Worm (Caenorhabditis elegans) whole organism, dauer: Measurements from ENCODE around the gene cut-4.
"Not testable (repeated sequence)": the region's sequence is repeated elsewhere in the genome, so short reads cannot be mapped to it uniquely, and the experiment has no call there.

Experiments
- unc-62 ChIP-seq: sonication (generic microtip); optimal IDR thresholded peaks from 2 replicates; lab custom pipeline; 2017; ENCODE audit warnings: missing biosample characterization, missing genetic modification reagents, missing genetic modification characterization

cut-4 gene

ce11 chrII:10442846-10443245 lies 6.9 kb downstream of the cut-4 start, which contains the start of gene ZK673.1:
TSS of gene ZK673.1 (plus strand) at chrII:10443146.
- TF ChIP-seq unc-62: not testable (repeated sequence)

- TF ChIP-seq unc-62: no peak
Measured at ce11 chrII:10443898-10444297, 8.0 kb downstream of the cut-4 start.

- no peak for TF ChIP-seq unc-62
Measured at ce11 chrII:10444971-10445707, 9.2 kb downstream of the cut-4 start.

DNA sequence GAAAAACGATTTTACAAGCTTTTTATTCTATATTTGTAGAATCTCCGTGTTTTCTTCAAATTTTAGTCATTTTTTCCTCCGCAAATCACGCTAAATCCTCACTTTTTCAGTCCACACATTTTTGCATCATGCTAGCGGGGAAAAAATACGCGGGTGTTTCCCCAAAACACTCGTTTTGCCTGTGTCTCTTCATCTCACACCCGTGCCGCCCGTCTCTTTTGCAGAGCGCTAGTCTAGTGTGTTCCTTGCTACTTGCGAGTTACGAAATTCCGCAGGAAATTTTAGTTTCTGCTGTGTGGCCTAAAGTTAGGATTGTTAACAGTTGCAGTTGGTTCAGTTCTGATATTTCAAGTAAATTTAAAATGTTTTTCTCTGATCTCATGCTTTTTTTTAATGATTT lies 9.8 kb downstream of the cut-4 start:
- no peak for TF ChIP-seq unc-62

DNA sequence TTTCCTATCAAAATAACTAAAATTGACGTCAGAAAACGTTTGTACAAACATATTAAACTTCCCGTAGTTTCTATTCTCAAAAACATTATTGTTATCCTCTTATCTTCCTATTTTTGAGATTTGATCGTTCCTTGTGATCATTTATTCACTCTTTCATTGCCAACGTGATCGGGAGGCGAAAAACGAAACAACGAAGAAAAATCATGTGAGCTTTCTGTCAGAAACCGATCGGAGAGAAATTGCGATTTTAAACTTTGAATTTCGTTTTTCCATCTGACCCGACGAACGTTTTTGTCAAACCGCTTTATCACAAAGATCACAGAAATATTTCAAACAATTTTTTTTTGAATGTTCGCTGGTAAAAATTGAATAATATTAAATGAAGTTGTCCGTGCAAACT lies 10.4 kb downstream of the cut-4 start:
- no peak for TF ChIP-seq unc-62

DNA sequence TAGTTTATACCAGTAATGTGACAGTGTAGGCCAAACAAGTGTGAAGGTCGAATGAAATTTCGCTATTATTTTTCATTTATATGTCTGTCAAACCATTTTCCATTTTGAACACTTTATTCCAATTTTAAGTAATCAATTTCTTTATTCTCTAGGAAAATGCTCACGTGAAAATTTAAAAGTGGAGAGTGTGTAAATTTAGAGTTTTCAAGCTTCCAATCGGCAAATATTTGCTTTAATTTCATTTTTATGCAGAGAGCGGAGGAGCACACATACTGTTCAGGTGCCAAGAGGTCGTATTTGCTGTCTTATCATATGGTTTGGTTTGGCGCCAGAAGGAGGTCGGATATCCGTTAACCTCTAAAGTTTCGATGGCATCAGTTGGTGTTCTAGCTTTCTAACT lies 10.9 kb downstream of the cut-4 start:
- TF ChIP-seq unc-62: no peak

DNA sequence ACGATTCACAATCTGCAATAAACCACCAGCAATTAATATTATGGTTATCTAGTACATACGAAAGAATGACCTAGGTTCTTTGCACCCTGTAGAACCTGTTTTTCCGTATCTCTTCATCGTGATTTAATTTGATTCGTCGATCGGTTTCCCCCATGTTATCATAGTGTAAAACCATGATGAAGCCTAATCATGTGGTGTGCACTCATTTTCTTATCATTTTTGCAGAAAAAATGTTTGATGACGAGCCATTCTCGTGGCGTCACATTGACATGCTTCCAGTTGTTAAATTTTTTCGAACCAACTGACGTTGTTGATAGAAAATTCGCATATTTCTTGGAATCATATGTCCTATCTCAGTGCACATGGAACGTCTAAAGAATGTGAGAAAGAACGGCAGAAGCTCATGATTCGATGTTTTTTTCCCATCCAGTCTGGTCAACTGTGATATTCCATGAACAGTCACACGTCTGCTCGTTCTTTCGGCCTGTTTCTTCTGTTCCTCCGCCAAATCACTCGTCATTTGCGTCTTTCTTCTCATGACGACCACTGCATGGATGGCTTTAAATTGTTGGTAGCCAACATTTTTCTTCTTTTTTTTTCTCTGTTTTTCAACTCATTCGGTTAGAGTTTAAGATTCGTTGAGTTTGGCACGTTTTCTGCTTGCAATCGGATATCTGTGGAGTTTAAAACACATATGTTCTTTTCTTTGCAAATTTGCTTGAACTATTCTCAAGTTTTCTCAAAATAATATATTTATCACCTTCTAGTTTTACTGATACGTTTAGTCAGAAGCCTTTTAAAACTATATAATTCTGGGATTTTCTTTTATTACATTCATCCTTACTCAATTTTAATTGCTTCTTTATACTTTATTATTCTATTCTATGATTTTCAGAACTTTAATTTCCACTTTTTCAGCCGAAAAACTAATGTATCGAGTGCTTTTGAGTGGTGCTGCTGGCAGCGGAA lies 11.7 kb downstream of the cut-4 start, which contains the start of gene ZK673.2:
Gene ZK673.2, plus strand, starts transcription at position 919 of the 969 bp plus-strand sequence.
- TF ChIP-seq unc-62: no peak

DNA sequence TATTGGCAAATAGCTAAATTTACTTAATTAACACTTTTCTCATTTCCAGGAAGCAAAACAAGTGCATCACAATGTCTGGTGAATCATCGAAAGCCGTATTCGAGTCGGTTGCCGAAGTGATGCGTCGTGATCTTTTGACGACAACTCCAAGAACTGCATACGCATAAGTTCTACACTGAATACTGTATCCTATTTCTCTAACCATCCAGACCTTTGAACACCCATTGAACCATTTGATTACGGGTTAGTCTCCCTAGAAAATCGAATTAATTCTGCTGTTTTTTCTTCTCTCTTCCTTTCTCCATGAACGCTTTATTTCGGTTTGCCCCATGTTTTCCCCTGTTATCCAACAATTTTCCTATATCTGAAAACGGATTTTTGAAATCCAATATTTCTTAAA lies 13.8 kb downstream of the cut-4 start, which contains the start of gene lin-56:
Gene lin-56, plus strand, starts transcription at position 301 of the 400 bp plus-strand sequence.
- no peak for TF ChIP-seq unc-62

- TF ChIP-seq unc-62: no peak
Measured at ce11 chrII:10450335-10450734, 14.4 kb downstream of the cut-4 start.

ce11 chrII:10452620-10453019 lies 16.7 kb downstream of the cut-4 start, which contains the start of gene ZK673.4:
TSS of gene ZK673.4 (plus strand) at chrII:10452920.
- no peak for TF ChIP-seq unc-62

DNA sequence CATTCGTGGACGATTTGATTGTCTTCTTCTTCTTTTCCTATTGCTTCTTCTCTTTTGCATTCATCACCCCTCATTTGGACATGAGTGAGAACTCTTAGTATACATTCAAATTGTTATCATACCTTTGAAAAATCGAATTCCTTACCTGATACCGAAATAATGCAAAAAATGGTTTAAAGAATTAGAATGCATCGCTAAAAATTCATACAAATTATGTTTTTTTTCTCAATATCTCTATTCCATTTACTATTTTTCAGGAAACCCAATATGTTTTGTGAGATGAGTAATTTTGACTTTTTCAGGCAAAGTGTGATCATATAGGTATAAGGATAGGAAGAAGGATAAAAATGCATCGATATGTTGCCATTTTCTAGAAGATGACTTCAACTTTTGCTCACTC lies 21.0 kb downstream of the cut-4 start, which contains the start of gene ZK673.11:
Gene ZK673.11, plus strand, starts transcription at position 301 of the 400 bp plus-strand sequence.
- no peak for TF ChIP-seq unc-62

DNA sequence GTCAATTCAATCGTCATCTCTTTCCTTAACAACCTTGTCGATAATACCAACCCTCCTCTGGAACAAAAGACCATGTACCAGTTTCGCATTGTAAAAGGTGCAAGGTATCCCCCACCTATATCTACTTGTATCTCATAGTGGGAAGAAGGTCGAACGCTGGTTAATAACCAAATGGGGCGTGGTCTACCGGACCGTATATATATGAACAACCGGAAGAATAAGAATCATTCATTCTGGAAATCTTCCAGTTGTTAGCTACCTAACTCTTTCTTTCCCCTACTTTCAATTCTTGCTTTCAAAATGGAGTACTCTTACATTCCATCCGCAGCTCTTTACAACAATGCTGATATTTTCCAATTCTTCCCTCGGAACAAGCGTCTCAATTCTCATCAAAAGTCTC lies 25.3 kb downstream of the cut-4 start, which contains the start of gene ZK673.5:
Gene ZK673.5, plus strand, starts transcription at position 301 of the 400 bp plus-strand sequence.
- TF ChIP-seq unc-62: no peak

ce11 chrII:10464230-10464920 lies 28.4 kb downstream of the cut-4 start, which contains the start of the genes ZK673.6 and sdz-37:
TSS of gene ZK673.6 (minus strand) at chrII:10464330.
TSS of gene sdz-37 (plus strand) at chrII:10464870.
- TF ChIP-seq unc-62: no peak

- no peak for TF ChIP-seq unc-62
Measured at ce11 chrII:10466552-10466951, 30.6 kb downstream of the cut-4 start, which contains the start of gene tnc-2. TSS of gene tnc-2 (plus strand) at chrII:10466852.

DNA sequence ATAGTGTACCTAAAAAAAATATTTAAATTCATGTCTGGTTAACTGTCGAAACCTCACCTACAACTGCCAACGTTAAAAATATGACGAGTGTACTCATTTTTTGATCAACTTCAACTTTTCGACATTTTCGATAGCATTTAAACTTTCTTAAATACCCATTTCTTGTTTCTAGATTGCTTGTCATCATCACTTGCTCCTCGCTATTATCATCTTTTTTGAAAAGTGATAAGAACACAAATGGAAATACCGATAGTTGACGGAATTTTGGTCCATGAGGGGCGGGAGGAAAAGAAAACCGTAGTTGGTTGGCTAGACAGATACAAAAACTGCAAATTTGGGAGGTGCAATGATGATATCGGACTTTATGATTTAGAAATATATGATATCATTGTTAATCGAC lies 34.2 kb downstream of the cut-4 start, which contains the start of gene clec-143:
Gene clec-143, minus strand, starts transcription at position 139 of the 400 bp plus-strand sequence.
- TF ChIP-seq unc-62: no peak

DNA sequence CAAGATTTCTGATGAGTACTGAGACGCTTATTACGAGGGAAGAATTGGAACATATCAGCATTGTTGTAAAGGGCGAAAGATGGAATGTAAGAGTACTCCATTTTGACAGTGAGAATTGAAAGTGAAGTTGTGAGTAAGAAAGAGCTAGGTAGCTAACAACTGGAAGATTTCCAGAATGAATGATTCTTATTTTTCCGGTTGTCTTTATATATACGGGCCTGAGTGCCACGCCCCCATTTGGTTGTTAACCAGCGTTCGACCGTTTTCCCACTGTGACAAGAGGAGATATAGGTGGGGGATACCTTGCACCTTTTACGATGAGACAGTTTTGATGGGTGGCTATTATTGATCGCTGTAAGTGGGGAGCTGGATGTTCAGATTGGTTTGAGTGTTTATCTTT lies 35.3 kb downstream of the cut-4 start, which contains the start of gene ZK666.1:
Gene ZK666.1, minus strand, starts transcription at position 101 of the 400 bp plus-strand sequence.
- no peak for TF ChIP-seq unc-62
